Worm (Caenorhabditis elegans) whole organism, early embryonic: Measurements from ENCODE around the gene nhr-153.

Experiments used
- F13C5.2 ChIP-seq: sonication (generic microtip); optimal IDR thresholded peaks from 2 replicates; lab custom pipeline; 2017; ENCODE audit warnings: mild to moderate bottlenecking, missing genetic modification characterization, inconsistent platforms, missing compliant biosample characterization
- aly-1 ChIP-seq: sonication (generic microtip); optimal IDR thresholded peaks from 2 replicates; lab custom pipeline; 2016; ENCODE audit warnings: missing genetic modification characterization, missing compliant biosample characterization
- ama-1 ChIP-seq: fragments of 150-350 bp; optimal IDR thresholded peaks from 2 replicates; lab custom pipeline; 2014
- hmg-4 ChIP-seq: fragments of 200-800 bp; sonication (Bioruptor generic); optimal IDR thresholded peaks from 2 replicates; lab custom pipeline; 2018; ENCODE audit warnings: mild to moderate bottlenecking, missing genetic modification characterization, missing compliant biosample characterization
- tra-4 ChIP-seq: sonication (generic microtip); optimal IDR thresholded peaks from 2 replicates; lab custom pipeline; 2017; ENCODE audit warnings: missing genetic modification characterization, missing compliant biosample characterization

- no peak for TF ChIP-seq tra-4 (tag; lab: Kevin White, UChicago)
- TF ChIP-seq F13C5.2 (tag; lab: Kevin White, UChicago), result no peak
- no peak for TF ChIP-seq ama-1 (lab: Kevin White, UChicago)
- TF ChIP-seq hmg-4 (GFP tag; lab: Kevin White, UChicago), result no peak
- TF ChIP-seq aly-1 (tag; lab: Kevin White, UChicago), result no peak
Measured at ce11 chrV:12100794-12101343, 3.2 kb upstream of the nhr-153 start, which contains the start of gene nhr-154.
